Fruit fly (Drosophila melanogaster) whole organism, embryonic: ENCODE data around the gene Tbcd.

ENCODE experiments used
- Ada2b ChIP-seq: fragments of 200-800 bp; sonication (Bioruptor generic); IDR thresholded peaks from 2 replicates; pipeline ENCODE4 v1.3.6; 2022; ENCODE audit warnings: missing biosample characterization, missing genetic modification characterization
- Atf6 ChIP-seq: fragments of 200-800 bp; sonication (Bioruptor generic); IDR thresholded peaks from 2 replicates; pipeline ENCODE4 v1.3.6; 2022; ENCODE audit warnings: missing biosample characterization, missing genetic modification characterization
- CG11695 ChIP-seq: fragments of 200-800 bp; sonication (Bioruptor generic); IDR thresholded peaks from 3 replicates; pipeline ENCODE4 v1.3.6; 2022; ENCODE audit warnings: missing biosample characterization, missing genetic modification characterization
- CG11723 ChIP-seq: fragments of 200-800 bp; sonication (Bioruptor generic); optimal IDR thresholded peaks from 2 replicates; lab custom pipeline; 2017; ENCODE audit warnings: missing biosample characterization, mild to moderate bottlenecking, missing genetic modification characterization
- CG13424 ChIP-seq: fragments of 200-800 bp; sonication (Bioruptor generic); optimal IDR thresholded peaks from 2 replicates; lab custom pipeline; 2019; ENCODE audit warnings: missing biosample characterization, mild to moderate bottlenecking, missing genetic modification characterization, moderate library complexity
- CG13624 ChIP-seq: fragments of 200-800 bp; sonication (Bioruptor generic); optimal IDR thresholded peaks from 2 replicates; lab custom pipeline; 2016; ENCODE audit warnings: missing biosample characterization, missing genetic modification characterization
- CG15011 ChIP-seq: fragments of 200-800 bp; sonication (Bioruptor generic); optimal IDR thresholded peaks from 3 replicates; lab custom pipeline; 2018; ENCODE audit warnings: missing biosample characterization, mild to moderate bottlenecking, missing genetic modification characterization
- CG1603 ChIP-seq: fragments of 200-800 bp; sonication (Bioruptor generic); optimal IDR thresholded peaks from 2 replicates; lab custom pipeline; 2019; ENCODE audit warnings: missing biosample characterization, mild to moderate bottlenecking, missing genetic modification characterization, moderate library complexity
- CG17359 ChIP-seq: fragments of 200-800 bp; sonication (Bioruptor generic); optimal IDR thresholded peaks from 3 replicates; lab custom pipeline; 2018; ENCODE audit warnings: missing biosample characterization, mild to moderate bottlenecking, missing genetic modification characterization, moderate library complexity
- CG18619 ChIP-seq: fragments of 200-800 bp; sonication (Bioruptor generic); optimal IDR thresholded peaks from 3 replicates; lab custom pipeline; 2017; ENCODE audit warnings: missing biosample characterization, mild to moderate bottlenecking, missing genetic modification characterization
- CG2120 ChIP-seq: fragments of 200-800 bp; sonication (Bioruptor generic); optimal IDR thresholded peaks from 3 replicates; lab custom pipeline; 2016; ENCODE audit warnings: missing biosample characterization, missing genetic modification characterization
- CG2889 ChIP-seq: fragments of 200-800 bp; sonication (Bioruptor generic); IDR thresholded peaks from 3 replicates; pipeline ENCODE4 v1.3.6; 2022; ENCODE audit warnings: missing biosample characterization, missing genetic modification characterization
- CG30020 ChIP-seq: fragments of 200-800 bp; optimal IDR thresholded peaks from 2 replicates; lab custom pipeline; 2019; ENCODE audit warnings: missing biosample characterization, mild to moderate bottlenecking, missing genetic modification characterization, moderate library complexity
- CG31388 ChIP-seq: fragments of 200-800 bp; sonication (Bioruptor generic); optimal IDR thresholded peaks from 2 replicates; lab custom pipeline; 2016; ENCODE audit warnings: missing biosample characterization, missing genetic modification characterization
- CG3407 ChIP-seq: fragments of 200-800 bp; sonication (Bioruptor generic); optimal IDR thresholded peaks from 2 replicates; lab custom pipeline; 2018; ENCODE audit warnings: missing biosample characterization, mild to moderate bottlenecking, missing genetic modification characterization
- CG4360 ChIP-seq: fragments of 200-800 bp; sonication (Bioruptor generic); IDR thresholded peaks from 2 replicates; pipeline ENCODE4 v1.3.6; 2022; ENCODE audit warnings: missing biosample characterization, missing genetic modification characterization
- CG43689 ChIP-seq: fragments of 200-800 bp; sonication (Bioruptor generic); IDR thresholded peaks from 2 replicates; pipeline ENCODE4 v1.3.6; 2022; ENCODE audit warnings: missing biosample characterization, missing genetic modification characterization
- CG4820 ChIP-seq: fragments of 200-800 bp; sonication (Bioruptor generic); optimal IDR thresholded peaks from 3 replicates; lab custom pipeline; 2016; ENCODE audit warnings: missing biosample characterization, missing genetic modification characterization
- CG7357 ChIP-seq: fragments of 200-800 bp; sonication (Bioruptor generic); IDR thresholded peaks from 3 replicates; pipeline ENCODE4 v1.3.6; 2022; ENCODE audit warnings: missing biosample characterization, missing genetic modification characterization
- CG7839 ChIP-seq: fragments of 200-800 bp; sonication (Bioruptor generic); optimal IDR thresholded peaks from 3 replicates; lab custom pipeline; 2018; ENCODE audit warnings: missing biosample characterization, mild to moderate bottlenecking, missing genetic modification characterization, moderate library complexity
- CG8765 ChIP-seq: fragments of 200-800 bp; sonication (Bioruptor generic); IDR thresholded peaks from 2 replicates; pipeline ENCODE4 v1.3.6; 2022; ENCODE audit warnings: missing biosample characterization, missing genetic modification characterization
- Dbx ChIP-seq: fragments of 200-800 bp; sonication (Bioruptor generic); IDR thresholded peaks from 3 replicates; pipeline ENCODE4 v1.3.6; 2022; ENCODE audit warnings: missing biosample characterization, missing genetic modification characterization
- Dll ChIP-seq: fragments of 200-800 bp; sonication (Bioruptor generic); IDR thresholded peaks from 4 replicates; pipeline ENCODE4 v1.3.6; 2022; ENCODE audit warnings: missing biosample characterization, missing genetic modification characterization; ENCODE audit not compliant: partially characterized antibody
- Dp ChIP-seq: fragments of 200-800 bp; sonication (Bioruptor generic); optimal IDR thresholded peaks from 2 replicates; lab custom pipeline; 2018; ENCODE audit warnings: missing biosample characterization, mild to moderate bottlenecking, missing genetic modification characterization, moderate library complexity
- HLH54F ChIP-seq: fragments of 200-800 bp; sonication (Bioruptor generic); optimal IDR thresholded peaks from 3 replicates; lab custom pipeline; 2016; ENCODE audit warnings: missing biosample characterization, missing genetic modification characterization
- Hey ChIP-seq: fragments of 200-800 bp; sonication (Bioruptor generic); optimal IDR thresholded peaks from 3 replicates; lab custom pipeline; 2018; ENCODE audit warnings: missing biosample characterization, mild to moderate bottlenecking, missing genetic modification characterization
- PHDP ChIP-seq: fragments of 200-800 bp; sonication (Bioruptor generic); optimal IDR thresholded peaks from 3 replicates; lab custom pipeline; 2018; ENCODE audit warnings: missing biosample characterization, mild to moderate bottlenecking, missing genetic modification characterization, moderate library complexity
- Sry-β ChIP-seq: fragments of 200-800 bp; sonication (Bioruptor generic); optimal IDR thresholded peaks from 2 replicates; lab custom pipeline; 2018; ENCODE audit warnings: missing biosample characterization, mild to moderate bottlenecking, missing genetic modification characterization, moderate library complexity
- ab ChIP-seq: fragments of 200-800 bp; sonication (Bioruptor generic); optimal IDR thresholded peaks from 2 replicates; lab custom pipeline; 2016; ENCODE audit warnings: missing biosample characterization, missing genetic modification characterization
- ac ChIP-seq: fragments of 200-800 bp; sonication (Bioruptor generic); optimal IDR thresholded peaks from 3 replicates; lab custom pipeline; 2017; ENCODE audit warnings: missing biosample characterization, mild to moderate bottlenecking, missing genetic modification characterization
- chif ChIP-seq, 2 experiments: fragments of 200-800 bp; sonication (Bioruptor generic); optimal IDR thresholded peaks; 3 replicates each; lab custom pipeline; 2016; ENCODE audit warnings: missing biosample characterization in 2 of 2, missing genetic modification characterization in 2 of 2
- chm ChIP-seq: fragments of 200-800 bp; sonication (Bioruptor generic); IDR thresholded peaks from 2 replicates; pipeline ENCODE4 v1.3.6; 2022; ENCODE audit warnings: missing biosample characterization, missing genetic modification characterization
- dati ChIP-seq: fragments of 200-800 bp; sonication (Bioruptor generic); IDR thresholded peaks from 2 replicates; pipeline ENCODE4 v1.3.6; 2022; ENCODE audit warnings: missing biosample characterization, missing genetic modification characterization
- dmrt11E ChIP-seq: fragments of 200-800 bp; sonication (Bioruptor generic); optimal IDR thresholded peaks from 3 replicates; lab custom pipeline; 2018; ENCODE audit warnings: missing biosample characterization, mild to moderate bottlenecking, missing genetic modification characterization, moderate library complexity
- eve ChIP-seq, 2 experiments: fragments of >200 bp; optimal IDR thresholded peaks; 2 replicates each; lab custom pipeline; 2017; ENCODE audit warnings: missing biosample characterization in 2 of 2, missing genetic modification characterization in 2 of 2
- exex ChIP-seq: fragments of 200-800 bp; sonication (Bioruptor generic); optimal IDR thresholded peaks from 4 replicates; lab custom pipeline; 2018; ENCODE audit warnings: missing biosample characterization, mild to moderate bottlenecking, missing genetic modification characterization, moderate library complexity
- ftz-f1 ChIP-seq: fragments of 200-800 bp; sonication (Bioruptor generic); optimal IDR thresholded peaks from 2 replicates; lab custom pipeline; 2016; ENCODE audit warnings: missing biosample characterization, missing genetic modification characterization
- gce ChIP-seq: fragments of 200-800 bp; sonication (Bioruptor generic); IDR thresholded peaks from 3 replicates; pipeline ENCODE4 v1.3.6; 2022; ENCODE audit warnings: missing biosample characterization, missing genetic modification characterization
- hb ChIP-seq: fragments of 200-800 bp; sonication (Bioruptor generic); IDR thresholded peaks from 3 replicates; pipeline ENCODE4 v1.3.6; 2022; ENCODE audit warnings: missing biosample characterization, missing genetic modification characterization; ENCODE audit not compliant: partially characterized antibody
- ind ChIP-seq: fragments of 200-800 bp; sonication (Bioruptor generic); optimal IDR thresholded peaks from 3 replicates; lab custom pipeline; 2016; ENCODE audit warnings: missing biosample characterization, missing genetic modification characterization
- knrl ChIP-seq: fragments of 200-800 bp; sonication (Bioruptor generic); IDR thresholded peaks from 3 replicates; pipeline ENCODE4 v1.3.6; 2022; ENCODE audit warnings: missing biosample characterization, missing genetic modification characterization; ENCODE audit not compliant: partially characterized antibody
- nerfin-1 ChIP-seq: fragments of 200-800 bp; sonication (Bioruptor generic); optimal IDR thresholded peaks from 3 replicates; lab custom pipeline; 2019; ENCODE audit warnings: missing biosample characterization, mild to moderate bottlenecking, missing genetic modification characterization, moderate library complexity
- peb ChIP-seq: fragments of 200-800 bp; sonication (Bioruptor generic); IDR thresholded peaks from 2 replicates; pipeline ENCODE4 v1.3.6; 2022; ENCODE audit warnings: missing biosample characterization, missing genetic modification characterization
- psq ChIP-seq: fragments of 200-800 bp; sonication (Bioruptor generic); optimal IDR thresholded peaks from 2 replicates; lab custom pipeline; 2017; ENCODE audit warnings: missing biosample characterization, missing genetic modification characterization
- ro ChIP-seq: fragments of 200-800 bp; sonication (Bioruptor generic); IDR thresholded peaks from 2 replicates; pipeline ENCODE4 v1.3.6; 2022; ENCODE audit warnings: missing biosample characterization, missing genetic modification characterization
- sens ChIP-seq: fragments of 200-800 bp; sonication (Bioruptor generic); peaks from one replicate; lab custom pipeline; 2016; ENCODE audit warnings: missing biosample characterization, missing genetic modification characterization
- vfl ChIP-seq: fragments of 200-800 bp; sonication (Bioruptor generic); optimal IDR thresholded peaks from 2 replicates; lab custom pipeline; 2016; ENCODE audit warnings: missing biosample characterization, missing genetic modification characterization
- yki ChIP-seq: fragments of >200 bp; optimal IDR thresholded peaks from 3 replicates; lab custom pipeline; 2018
- zfh2 ChIP-seq: fragments of 200-800 bp; sonication (Bioruptor generic); optimal IDR thresholded peaks from 2 replicates; lab custom pipeline; 2016; ENCODE audit warnings: missing biosample characterization, missing genetic modification characterization

The Tbcd gene

dm6 chr2L:2130157-2130987 lies 16.9 kb upstream of the Tbcd start, which contains the start of gene Glyp (continued):
- peak; percentile 94 for TF ChIP-seq Ada2b (GFP tag; lab: Robert Waterston, UW)
- 0 out of 2 replicates have a peak, but pooled peaks have one; percentile 49 for TF ChIP-seq dati (GFP tag; lab: Robert Waterston, UW)
- TF ChIP-seq yki (lab: Kevin White, UChicago) = peak; percentile 90
- peak; percentile 58 for TF ChIP-seq CG31388 (GFP tag; lab: Kevin White, UChicago)
- TF ChIP-seq CG7839 (tag; lab: Kevin White, UChicago) = peak; percentile 98
- peak; percentile 83 for TF ChIP-seq CG8765 (GFP tag; lab: Robert Waterston, UW)
- TF ChIP-seq Dp (GFP tag; lab: Kevin White, UChicago) = peak; percentile 99
- peak; percentile 86 for TF ChIP-seq dmrt11E (tag; lab: Kevin White, UChicago)
- TF ChIP-seq eve (GFP tag; optimal IDR thresholded peaks at IDR 0.05; lab: Kevin White, UChicago) = no peak
- peak; percentile 73 for TF ChIP-seq CG43689
- TF ChIP-seq sens (GFP tag; lab: Kevin White, UChicago) = peak; percentile 93
- TF ChIP-seq CG11723 (GFP tag; lab: Kevin White, UChicago) = peak; percentile 98
- TF ChIP-seq gce = peak; percentile 89
- TF ChIP-seq CG3407 (GFP tag; lab: Kevin White, UChicago) = peak; percentile 93
- TF ChIP-seq vfl (GFP tag; lab: Kevin White, UChicago) = peak; percentile 90
- TF ChIP-seq HLH54F (GFP tag; lab: Kevin White, UChicago) = peak; percentile 79
- TF ChIP-seq CG4360 (GFP tag; lab: Robert Waterston, UW) = peak; percentile 60
- TF ChIP-seq chif (GFP tag; optimal IDR thresholded peaks at IDR 0.05; lab: Kevin White, UChicago) = peak; percentile 35 to 76
- peak; percentile 97 for TF ChIP-seq Atf6 (GFP tag; lab: Robert Waterston, UW)
- TF ChIP-seq chm (GFP tag; lab: Robert Waterston, UW) = peak; percentile 71; the same call in 1 of the 2 replicates
- TF ChIP-seq Dll = no peak
- peak; percentile 97 for TF ChIP-seq CG11695
- 0 out of 3 replicates have a peak, but pooled peaks have one; percentile 24 for TF ChIP-seq knrl
- peak; percentile 96 for TF ChIP-seq CG15011 (GFP tag; lab: Kevin White, UChicago)
- TF ChIP-seq CG7357 = peak; percentile 91
- TF ChIP-seq ac (GFP tag; lab: Kevin White, UChicago) = peak; percentile 85
- peak; percentile 81 for TF ChIP-seq ro (GFP tag; lab: Robert Waterston, UW)
- TF ChIP-seq CG4820 (GFP tag; lab: Kevin White, UChicago) = peak; percentile 93
- peak; percentile 92 for TF ChIP-seq exex (tag; lab: Kevin White, UChicago)
- TF ChIP-seq CG13624 (GFP tag; lab: Kevin White, UChicago) = peak; percentile 73
- TF ChIP-seq ftz-f1 (GFP tag; lab: Kevin White, UChicago) = peak; percentile 99
- TF ChIP-seq hb = no peak
- TF ChIP-seq CG1603 (tag; lab: Kevin White, UChicago) = peak; percentile 54
- peak; percentile 97 for TF ChIP-seq Dbx (GFP tag; lab: Robert Waterston, UW)
- TF ChIP-seq CG18619 (GFP tag; lab: Kevin White, UChicago) = peak; percentile 98
- peak; percentile 84 for TF ChIP-seq CG30020 (tag; lab: Kevin White, UChicago)
- TF ChIP-seq CG2889 = peak; percentile 87; the same call in 2 of the 3 replicates
- peak; percentile 95 for TF ChIP-seq ind (GFP tag; lab: Kevin White, UChicago)
- TF ChIP-seq Hey (tag; lab: Kevin White, UChicago) = peak; percentile 68
- peak; percentile 82 for TF ChIP-seq peb
- TF ChIP-seq zfh2 (GFP tag; lab: Kevin White, UChicago) = peak; percentile 91
- TF ChIP-seq PHDP (tag; lab: Kevin White, UChicago) = peak; percentile 99
- TF ChIP-seq psq = peak; percentile 89
- TF ChIP-seq ab (GFP tag; lab: Kevin White, UChicago) = peak; percentile 65
- TF ChIP-seq CG2120 (GFP tag; lab: Kevin White, UChicago) = peak; percentile 95
- peak; percentile 95 for TF ChIP-seq nerfin-1
- TF ChIP-seq Sry-β (GFP tag; lab: Kevin White, UChicago) = peak; percentile 58
- peak; percentile 96 for TF ChIP-seq CG17359
- peak; percentile 98 for TF ChIP-seq CG13424
